Worm (Caenorhabditis elegans): ENCODE results near the gene dhps-1.

Gene dhps-1

ce11 chrII:11960596-11961217 is 32.1 kb upstream of the dhps-1 start:
- TF ChIP-seq blmp-1 (tag; optimal IDR thresholded peaks at IDR 0.05), result peak; percentile 56
- peak; percentile 99 for TF ChIP-seq sem-2 (GFP tag; optimal IDR thresholded peaks at IDR 0.05)
- TF ChIP-seq elt-1 (tag; optimal IDR thresholded peaks at IDR 0.05; ENCODE audit: borderline replicate concordance, insufficient read depth), result peak; percentile 75
- peak; percentile 63 for TF ChIP-seq nhr-76 (tag; optimal IDR thresholded peaks at IDR 0.05)
- TF ChIP-seq nhr-28 (tag; optimal IDR thresholded peaks at IDR 0.05), result peak; percentile 77
- TF ChIP-seq mab-5 (tag; optimal IDR thresholded peaks at IDR 0.05), result peak; percentile 39
- peak; percentile 80 for TF ChIP-seq unc-62 (GFP tag; optimal IDR thresholded peaks at IDR 0.05)
- peak; percentile 100 for TF ChIP-seq lin-32 (GFP tag; optimal IDR thresholded peaks at IDR 0.05)
- peak; percentile 100 for TF ChIP-seq unc-120 (tag; optimal IDR thresholded peaks at IDR 0.05; ENCODE audit: poor library complexity, severe bottlenecking)
- TF ChIP-seq M03D4.4 (tag; optimal IDR thresholded peaks at IDR 0.05), result peak; percentile 99
- TF ChIP-seq nhr-2 (tag; optimal IDR thresholded peaks at IDR 0.05), result no peak
- TF ChIP-seq elt-3 (tag; optimal IDR thresholded peaks at IDR 0.05), result peak; percentile 60
- peak; percentile 99 for TF ChIP-seq ceh-43 (GFP tag; optimal IDR thresholded peaks at IDR 0.05)
- peak; percentile 74 for TF ChIP-seq nhr-237 (tag; optimal IDR thresholded peaks at IDR 0.05)
- peak; percentile 100 for TF ChIP-seq mls-2 (tag; optimal IDR thresholded peaks at IDR 0.05)
- TF ChIP-seq snpc-4 (tag; optimal IDR thresholded peaks at IDR 0.05), result no peak
- peak; percentile 84 for TF ChIP-seq pha-4 (tag; optimal IDR thresholded peaks at IDR 0.05)
- peak; percentile 66 for TF ChIP-seq ces-1 (GFP tag; optimal IDR thresholded peaks at IDR 0.05)
- TF ChIP-seq drap-1 (GFP tag; optimal IDR thresholded peaks at IDR 0.05), result peak; percentile 100
- TF ChIP-seq flh-1 (GFP tag; optimal IDR thresholded peaks at IDR 0.05), result peak; percentile 99
- TF ChIP-seq lin-13 (tag; optimal IDR thresholded peaks at IDR 0.05), result peak; percentile 88
- TF ChIP-seq sptf-1 (tag; optimal IDR thresholded peaks at IDR 0.05), result peak; percentile 100
- peak; percentile 73 for TF ChIP-seq hlh-1 (tag; optimal IDR thresholded peaks at IDR 0.05)
- peak; percentile 100 for TF ChIP-seq ham-2 (GFP tag; optimal IDR thresholded peaks at IDR 0.05)
- peak; percentile 99 for TF ChIP-seq cnd-1 (tag; optimal IDR thresholded peaks at IDR 0.05)
- TF ChIP-seq lsy-2 (tag; optimal IDR thresholded peaks at IDR 0.05), result peak; percentile 68
- no peak for TF ChIP-seq ceh-39 (tag; optimal IDR thresholded peaks at IDR 0.05)
- TF ChIP-seq ztf-11 (tag; optimal IDR thresholded peaks at IDR 0.05), result peak; percentile 95
- TF ChIP-seq zip-8 (tag; optimal IDR thresholded peaks at IDR 0.05), result no peak
- peak; percentile 67 for TF ChIP-seq mep-1 (tag; optimal IDR thresholded peaks at IDR 0.05)
- peak; percentile 82 for TF ChIP-seq unc-39 (tag; optimal IDR thresholded peaks at IDR 0.05)
- TF ChIP-seq nhr-12 (tag; optimal IDR thresholded peaks at IDR 0.05), result peak; percentile 57
- peak; percentile 100 for TF ChIP-seq tbx-8 (GFP tag; optimal IDR thresholded peaks at IDR 0.05)
- peak; percentile 100 for TF ChIP-seq ceh-83 (GFP tag; optimal IDR thresholded peaks at IDR 0.05)
- TF ChIP-seq bed-3 (GFP tag; optimal IDR thresholded peaks at IDR 0.05), result peak; percentile 99

- no peak for TF ChIP-seq ceh-83 (GFP tag; optimal IDR thresholded peaks at IDR 0.05)
- no peak for TF ChIP-seq drap-1 (GFP tag; optimal IDR thresholded peaks at IDR 0.05)
- TF ChIP-seq ztf-11 (tag; optimal IDR thresholded peaks at IDR 0.05), result no peak
- no peak for TF ChIP-seq elt-1 (tag; optimal IDR thresholded peaks at IDR 0.05; ENCODE audit: borderline replicate concordance, insufficient read depth)
- TF ChIP-seq ceh-43 (GFP tag; optimal IDR thresholded peaks at IDR 0.05), result no peak
Measured at ce11 chrII:11962083-11962482, 30.7 kb upstream of the dhps-1 start, which contains the start of the genes W03C9.1 and W03C9.2. W03C9.1 (minus strand) TSS chrII:11962128. W03C9.2 (plus strand) TSS chrII:11962368.

- TF ChIP-seq elt-1 (tag; optimal IDR thresholded peaks at IDR 0.05; ENCODE audit: borderline replicate concordance, insufficient read depth) (no peak), lin-32 (GFP tag; optimal IDR thresholded peaks at IDR 0.05) (no peak), zip-8 (tag; optimal IDR thresholded peaks at IDR 0.05) (no peak), nhr-28 (tag; optimal IDR thresholded peaks at IDR 0.05) (no peak), cnd-1 (tag; optimal IDR thresholded peaks at IDR 0.05) (no peak), hlh-1 (tag; optimal IDR thresholded peaks at IDR 0.05) (no peak), nhr-237 (tag; optimal IDR thresholded peaks at IDR 0.05) (no peak), ceh-83 (GFP tag; optimal IDR thresholded peaks at IDR 0.05) (no peak), nhr-76 (tag; optimal IDR thresholded peaks at IDR 0.05) (no peak), ceh-43 (GFP tag; optimal IDR thresholded peaks at IDR 0.05) (no peak)
Measured at ce11 chrII:11963132-11963630, 29.6 kb upstream of the dhps-1 start.
